Fruit fly (Drosophila melanogaster) whole organism, embryonic: Measurements from ENCODE around the gene Lamtor5.

Experiments
- CG1024 ChIP-seq: fragments of 200-800 bp; sonication (Bioruptor generic); IDR thresholded peaks from 2 replicates; pipeline ENCODE4 v1.3.6; 2022; ENCODE audit warnings: missing biosample characterization, missing genetic modification characterization
- CG10274 ChIP-seq: fragments of 200-800 bp; sonication (Bioruptor generic); optimal IDR thresholded peaks from 3 replicates; lab custom pipeline; 2017; ENCODE audit warnings: missing biosample characterization, mild to moderate bottlenecking, missing genetic modification characterization
- CG15011 ChIP-seq: fragments of 200-800 bp; sonication (Bioruptor generic); optimal IDR thresholded peaks from 3 replicates; lab custom pipeline; 2018; ENCODE audit warnings: missing biosample characterization, mild to moderate bottlenecking, missing genetic modification characterization
- CG15073 ChIP-seq: fragments of 200-800 bp; sonication (Bioruptor generic); optimal IDR thresholded peaks from 2 replicates; lab custom pipeline; 2016; ENCODE audit warnings: missing biosample characterization, missing genetic modification characterization
- CG15514 ChIP-seq: fragments of 200-800 bp; sonication (Bioruptor generic); optimal IDR thresholded peaks from 3 replicates; lab custom pipeline; 2017; ENCODE audit warnings: missing biosample characterization, missing genetic modification characterization, mild to moderate bottlenecking, moderate library complexity, missing genetic modification reagents
- CG17186 ChIP-seq: fragments of 200-800 bp; sonication (Bioruptor generic); optimal IDR thresholded peaks from 3 replicates; lab custom pipeline; 2017; ENCODE audit warnings: missing biosample characterization, missing genetic modification reagents, missing genetic modification characterization
- CG17361 ChIP-seq: fragments of 200-800 bp; sonication (Bioruptor generic); IDR thresholded peaks from 3 replicates; pipeline ENCODE4 v1.3.6; 2022; ENCODE audit warnings: missing biosample characterization, missing genetic modification characterization
- CG2116 ChIP-seq: fragments of 200-800 bp; sonication (Bioruptor generic); optimal IDR thresholded peaks from 3 replicates; lab custom pipeline; 2018; ENCODE audit warnings: missing biosample characterization, mild to moderate bottlenecking, missing genetic modification characterization
- CG2129 ChIP-seq: fragments of 200-800 bp; sonication (Bioruptor generic); IDR thresholded peaks from 2 replicates; pipeline ENCODE4 v1.3.6; 2022; ENCODE audit warnings: missing biosample characterization, missing genetic modification characterization; ENCODE audit not compliant: partially characterized antibody
- CG2199 ChIP-seq: fragments of 200-800 bp; sonication (Bioruptor generic); IDR thresholded peaks from 3 replicates; pipeline ENCODE4 v1.3.6; 2022; ENCODE audit warnings: missing biosample characterization, missing genetic modification characterization
- CG2202 ChIP-seq: fragments of 200-800 bp; sonication (Bioruptor generic); optimal IDR thresholded peaks from 2 replicates; lab custom pipeline; 2018; ENCODE audit warnings: missing biosample characterization, mild to moderate bottlenecking, missing genetic modification characterization
- CG33557 ChIP-seq: fragments of 200-800 bp; sonication (Bioruptor generic); optimal IDR thresholded peaks from 2 replicates; lab custom pipeline; 2019; ENCODE audit warnings: missing biosample characterization, mild to moderate bottlenecking, missing genetic modification characterization, moderate library complexity
- CG34224 ChIP-seq: fragments of 200-800 bp; sonication (Bioruptor generic); IDR thresholded peaks from 3 replicates; pipeline ENCODE4 v1.3.6; 2022; ENCODE audit warnings: missing biosample characterization, missing genetic modification characterization; ENCODE audit not compliant: partially characterized antibody
- CG3838 ChIP-seq: fragments of 200-800 bp; sonication (Bioruptor generic); optimal IDR thresholded peaks from 3 replicates; lab custom pipeline; 2016; ENCODE audit warnings: missing biosample characterization, missing genetic modification characterization
- CG4328 ChIP-seq: fragments of 200-800 bp; sonication (Bioruptor generic); optimal IDR thresholded peaks from 3 replicates; lab custom pipeline; 2017; ENCODE audit warnings: missing biosample characterization, missing genetic modification reagents, missing genetic modification characterization
- CG4707 ChIP-seq: fragments of 200-800 bp; sonication (Bioruptor generic); optimal IDR thresholded peaks from 2 replicates; lab custom pipeline; 2018; ENCODE audit warnings: missing biosample characterization, mild to moderate bottlenecking, missing genetic modification characterization, moderate library complexity
- CG6654 ChIP-seq: fragments of 200-800 bp; sonication (Bioruptor generic); optimal IDR thresholded peaks from 2 replicates; lab custom pipeline; 2017; ENCODE audit warnings: missing biosample characterization, mild to moderate bottlenecking, missing genetic modification characterization
- CG6689 ChIP-seq: fragments of 200-800 bp; sonication (Bioruptor generic); IDR thresholded peaks from 2 replicates; pipeline ENCODE4 v1.3.6; 2022; ENCODE audit warnings: missing biosample characterization, missing genetic modification characterization
- CG8089 ChIP-seq: fragments of 200-800 bp; sonication (Bioruptor generic); optimal IDR thresholded peaks from 3 replicates; lab custom pipeline; 2016; ENCODE audit warnings: missing biosample characterization, missing genetic modification characterization
- CG8765 ChIP-seq: fragments of 200-800 bp; sonication (Bioruptor generic); IDR thresholded peaks from 2 replicates; pipeline ENCODE4 v1.3.6; 2022; ENCODE audit warnings: missing biosample characterization, missing genetic modification characterization
- Dbx ChIP-seq: fragments of 200-800 bp; sonication (Bioruptor generic); IDR thresholded peaks from 3 replicates; pipeline ENCODE4 v1.3.6; 2022; ENCODE audit warnings: missing biosample characterization, missing genetic modification characterization
- Dfd ChIP-seq, 2 experiments: fragments of >200 bp; optimal IDR thresholded peaks; 2 replicates each; lab custom pipeline; 2017; ENCODE audit warnings: missing biosample characterization in 2 of 2, missing genetic modification characterization in 2 of 2
- Elba2 ChIP-seq: fragments of 200-800 bp; sonication (Bioruptor generic); optimal IDR thresholded peaks from 3 replicates; lab custom pipeline; 2016; ENCODE audit warnings: missing biosample characterization, missing genetic modification characterization
- GATAe ChIP-seq: fragments of 200-800 bp; sonication (Bioruptor generic); conservative IDR thresholded peaks from 2 replicates; pipeline ENCODE4 v1.3.6; 2022; ENCODE audit warnings: missing biosample characterization, missing genetic modification characterization
- HHEX ChIP-seq: fragments of 200-800 bp; sonication (Bioruptor generic); optimal IDR thresholded peaks from 3 replicates; lab custom pipeline; 2017; ENCODE audit warnings: missing biosample characterization, mild to moderate bottlenecking, missing genetic modification characterization, missing genetic modification reagents
- Hmr ChIP-seq: fragments of 200-800 bp; sonication (Bioruptor generic); optimal IDR thresholded peaks from 3 replicates; lab custom pipeline; 2017; ENCODE audit warnings: mild to moderate bottlenecking, missing biosample characterization, missing genetic modification reagents, missing genetic modification characterization
- Lhr ChIP-seq: fragments of 200-800 bp; sonication (Bioruptor generic); optimal IDR thresholded peaks from 3 replicates; lab custom pipeline; 2017; ENCODE audit warnings: mild to moderate bottlenecking, missing biosample characterization, missing genetic modification reagents, missing genetic modification characterization
- MBD-R2 ChIP-seq: fragments of 200-800 bp; sonication (Bioruptor generic); IDR thresholded peaks from 2 replicates; pipeline ENCODE4 v1.3.6; 2022; ENCODE audit warnings: missing biosample characterization, missing genetic modification characterization
- Med ChIP-seq: fragments of 200-800 bp; sonication (Bioruptor generic); peaks from one replicate; lab custom pipeline; 2016; ENCODE audit warnings: missing biosample characterization, missing genetic modification characterization, mild to moderate bottlenecking, inconsistent platforms, moderate library complexity
- Meics ChIP-seq: fragments of 200-800 bp; sonication (Bioruptor generic); optimal IDR thresholded peaks from 2 replicates; lab custom pipeline; 2017; ENCODE audit warnings: missing biosample characterization, mild to moderate bottlenecking, missing genetic modification characterization
- Myb ChIP-seq: fragments of 200-800 bp; sonication (Bioruptor generic); optimal IDR thresholded peaks from 2 replicates; lab custom pipeline; 2016; ENCODE audit warnings: missing biosample characterization, missing genetic modification characterization
- NK7.1 ChIP-seq: fragments of 200-800 bp; sonication (Bioruptor generic); optimal IDR thresholded peaks from 3 replicates; lab custom pipeline; 2016; ENCODE audit warnings: missing biosample characterization, missing genetic modification characterization
- Pdp1 ChIP-seq, 2 experiments: fragments of 200-800 bp; sonication (Bioruptor generic); optimal IDR thresholded peaks; 3 replicates each; lab custom pipeline; 2016; ENCODE audit warnings: missing biosample characterization in 2 of 2, missing genetic modification characterization in 2 of 2, mild to moderate bottlenecking in 1 of 2, moderate library complexity in 1 of 2
- Six4 ChIP-seq: fragments of 200-800 bp; sonication (Bioruptor generic); optimal IDR thresholded peaks from 2 replicates; lab custom pipeline; 2016; ENCODE audit warnings: missing biosample characterization, missing genetic modification characterization
- Trl ChIP-seq, 3 experiments: fragments of >200 bp in 2 of 3; fragments of 200-800 bp in 1 of 3; sonication (Bioruptor generic) in 1 of 3; optimal IDR thresholded peaks; 2 replicates in 1 of 3; 3 replicates in 2 of 3; lab custom pipeline; 2016 to 2017; ENCODE audit warnings: missing biosample characterization in 1 of 3, missing genetic modification characterization in 1 of 3
- Usf ChIP-seq: fragments of 200-800 bp; sonication (Bioruptor generic); optimal IDR thresholded peaks from 2 replicates; lab custom pipeline; 2017; ENCODE audit warnings: missing genotype, missing biosample characterization, missing genetic modification characterization
- az2 ChIP-seq: fragments of 200-800 bp; sonication (Bioruptor generic); optimal IDR thresholded peaks from 3 replicates; lab custom pipeline; 2016; ENCODE audit warnings: missing biosample characterization, missing genetic modification characterization
- btn ChIP-seq: fragments of 200-800 bp; sonication (Bioruptor generic); optimal IDR thresholded peaks from 2 replicates; lab custom pipeline; 2016; ENCODE audit warnings: missing biosample characterization, missing genetic modification characterization
- kay ChIP-seq: fragments of 200-800 bp; sonication (Bioruptor generic); optimal IDR thresholded peaks from 2 replicates; lab custom pipeline; 2016; ENCODE audit warnings: missing biosample characterization, missing genetic modification characterization
- lola ChIP-seq, 3 experiments: fragments of >200 bp in 2 of 3; fragments of 200-800 bp in 1 of 3; sonication (Bioruptor generic) in 1 of 3; optimal IDR thresholded peaks; 2 replicates each; lab custom pipeline; 2017 to 2019; ENCODE audit warnings: missing biosample characterization in 3 of 3, missing genetic modification characterization in 3 of 3, mild to moderate bottlenecking in 1 of 3, moderate library complexity in 1 of 3
- pan ChIP-seq, 4 experiments: fragments of >200 bp in 3 of 4; fragments of 200-800 bp in 1 of 4; sonication (Bioruptor generic) in 1 of 4; optimal IDR thresholded peaks in 3 of 4; IDR thresholded peaks in 1 of 4; 2 replicates each; pipeline versions ENCODE4 v1.3.6 to Lab custom; 2017 to 2022; ENCODE audit warnings: missing biosample characterization in 2 of 4, missing genetic modification characterization in 2 of 4, mixed read lengths in 1 of 4
- row ChIP-seq: fragments of 200-800 bp; sonication (Bioruptor generic); IDR thresholded peaks from 3 replicates; pipeline ENCODE4 v1.3.6; 2022; ENCODE audit warnings: missing biosample characterization, missing genetic modification characterization
- stc ChIP-seq: fragments of 200-800 bp; sonication (Bioruptor generic); IDR thresholded peaks from 2 replicates; pipeline ENCODE4 v1.3.6; 2022; ENCODE audit warnings: missing biosample characterization, missing genetic modification characterization
- sug ChIP-seq: fragments of 200-800 bp; optimal IDR thresholded peaks from 2 replicates; lab custom pipeline; 2019; ENCODE audit warnings: missing biosample characterization, mild to moderate bottlenecking, missing genetic modification characterization, moderate library complexity
- trh ChIP-seq: fragments of 200-800 bp; sonication (Bioruptor generic); optimal IDR thresholded peaks from 2 replicates; lab custom pipeline; 2016; ENCODE audit warnings: missing biosample characterization, missing genetic modification characterization
- wdn ChIP-seq: fragments of 200-800 bp; sonication (Bioruptor generic); IDR thresholded peaks from 2 replicates; pipeline ENCODE4 v1.3.6; 2022; ENCODE audit warnings: missing biosample characterization, missing genetic modification characterization
- wor ChIP-seq: fragments of 200-800 bp; sonication (Bioruptor generic); IDR thresholded peaks from 2 replicates; pipeline ENCODE4 v1.3.6; 2022; ENCODE audit warnings: missing biosample characterization, missing genetic modification characterization

Gene Lamtor5

DNA sequence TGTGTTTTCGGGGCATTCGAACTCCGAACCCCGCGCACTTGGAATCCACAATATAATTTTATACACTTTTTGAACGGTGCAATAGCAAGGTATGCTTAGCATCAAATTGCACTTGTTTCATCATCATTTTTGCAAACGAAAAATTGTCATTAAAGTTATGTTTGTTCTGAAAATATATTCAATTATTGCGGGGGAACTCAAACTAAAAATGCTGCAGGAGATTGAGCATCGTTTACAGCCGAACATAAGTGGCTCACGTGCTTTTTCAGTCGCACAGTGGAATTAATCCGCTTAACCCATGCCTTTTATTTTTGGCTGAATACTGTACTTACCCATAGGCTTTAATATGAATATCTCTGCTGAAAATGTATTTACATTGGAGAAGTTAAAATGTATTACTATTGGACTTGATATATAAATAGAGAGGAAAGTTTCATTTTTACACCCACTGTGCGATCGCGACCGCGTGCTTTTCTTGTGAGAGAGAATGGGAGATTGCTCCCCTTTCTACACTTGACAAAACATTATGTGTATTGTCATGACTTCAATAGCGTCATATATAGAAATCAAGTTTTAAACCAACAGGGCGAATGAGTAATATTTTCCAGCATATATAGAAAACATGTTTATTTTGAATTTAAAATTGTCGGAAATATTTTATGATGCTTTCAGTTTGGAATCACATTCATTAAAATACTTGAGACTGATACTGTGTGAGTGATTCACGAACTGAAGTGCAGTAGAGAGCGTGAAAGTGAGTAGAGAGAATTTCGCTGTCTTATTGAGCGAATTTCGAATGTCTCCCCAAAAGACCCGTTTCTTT lies 28.2 kb downstream of the Lamtor5 start (continued):
- TF ChIP-seq CG2129, result no peak
- peak; percentile 96 for TF ChIP-seq Dbx
- peak; percentile 92 for TF ChIP-seq wor (GFP tag; lab: Robert Waterston, UW)
- TF ChIP-seq row (GFP tag; lab: Robert Waterston, UW), result peak; percentile 98
- TF ChIP-seq MBD-R2 (GFP tag; lab: Robert Waterston, UW), result peak; percentile 95
- peak; percentile 94 for TF ChIP-seq CG15011 (GFP tag; lab: Kevin White, UChicago)
- peak; percentile 95 for TF ChIP-seq kay (GFP tag; lab: Kevin White, UChicago)
- TF ChIP-seq CG2199 (GFP tag; lab: Robert Waterston, UW), result peak; percentile 99
- peak; percentile 72 for TF ChIP-seq CG17186 (GFP tag; lab: Kevin White, UChicago)
- peak; percentile 96 for TF ChIP-seq wdn (GFP tag; lab: Robert Waterston, UW)
- TF ChIP-seq GATAe, result peak; percentile 81
- peak; percentile 94 for TF ChIP-seq sug
- peak; percentile 98 for TF ChIP-seq CG17361 (GFP tag; lab: Robert Waterston, UW)
- peak; percentile 76 for TF ChIP-seq CG33557 (GFP tag; lab: Kevin White, UChicago)
- TF ChIP-seq CG34224, result no peak
- peak; percentile 91 for TF ChIP-seq NK7.1 (GFP tag; lab: Kevin White, UChicago)
- TF ChIP-seq Meics (GFP tag; lab: Kevin White, UChicago), result peak; percentile 96
- TF ChIP-seq CG4328, result peak; percentile 92
- peak; percentile 99 for TF ChIP-seq CG4707
- TF ChIP-seq pan (optimal IDR thresholded peaks at IDR 0.05; lab: Kevin White, UChicago), result no peak
- TF ChIP-seq pan (GFP tag; optimal IDR thresholded peaks at IDR 0.05 in 1 of 2, IDR thresholded peaks at IDR 0.05 in 1 of 2), result peak in 1 of 2 experiments; percentile 98
- peak; percentile 68 to 84 for TF ChIP-seq Trl (optimal IDR thresholded peaks at IDR 0.05; lab: Kevin White, UChicago)
- TF ChIP-seq Trl (GFP tag; optimal IDR thresholded peaks at IDR 0.05; lab: Kevin White, UChicago), result peak; percentile 95
- TF ChIP-seq Med (GFP tag; lab: Kevin White, UChicago), result peak; percentile 99
- peak; percentile 94 for TF ChIP-seq az2 (GFP tag; lab: Kevin White, UChicago)
- TF ChIP-seq CG2116 (GFP tag; lab: Kevin White, UChicago), result peak; percentile 75
- TF ChIP-seq btn (GFP tag; lab: Kevin White, UChicago), result peak; percentile 75
- TF ChIP-seq trh (GFP tag; lab: Kevin White, UChicago), result peak; percentile 84
- TF ChIP-seq CG10274 (GFP tag; lab: Kevin White, UChicago), result peak; percentile 99
- peak; percentile 83 for TF ChIP-seq CG3838
- peak; percentile 92 to 93 for TF ChIP-seq Pdp1 (GFP tag; optimal IDR thresholded peaks at IDR 0.05; lab: Kevin White, UChicago)
- no peak for TF ChIP-seq Dfd (GFP tag; optimal IDR thresholded peaks at IDR 0.05; lab: Kevin White, UChicago)
- peak; percentile 96 for TF ChIP-seq CG6689 (GFP tag; lab: Robert Waterston, UW)
- TF ChIP-seq stc (GFP tag; lab: Robert Waterston, UW), result peak; percentile 97
- peak; percentile 85 for TF ChIP-seq Myb (GFP tag; lab: Kevin White, UChicago)
- TF ChIP-seq CG15073 (GFP tag; lab: Kevin White, UChicago), result peak; percentile 65
- TF ChIP-seq CG8089 (GFP tag; lab: Kevin White, UChicago), result peak; percentile 89
- TF ChIP-seq lola (GFP tag; optimal IDR thresholded peaks at IDR 0.05; lab: Kevin White, UChicago), result peak in 1 of 3 experiments; percentile 86
- TF ChIP-seq CG6654, result peak; percentile 83
- peak; percentile 91 for TF ChIP-seq Usf (GFP tag; lab: Kevin White, UChicago)
- TF ChIP-seq CG8765, result peak; percentile 87
- TF ChIP-seq Elba2 (GFP tag; lab: Kevin White, UChicago), result no peak
- TF ChIP-seq CG1024 (GFP tag; lab: Robert Waterston, UW), result peak; percentile 93
- TF ChIP-seq Six4 (GFP tag; lab: Kevin White, UChicago), result peak; percentile 88
- TF ChIP-seq Hmr (GFP tag; lab: Kevin White, UChicago), result peak; percentile 96
- TF ChIP-seq Lhr, result peak; percentile 82
- peak; percentile 94 for TF ChIP-seq HHEX
- TF ChIP-seq CG2202 (tag; lab: Kevin White, UChicago), result peak; percentile 73
- peak; percentile 92 for TF ChIP-seq CG15514 (GFP tag; lab: Kevin White, UChicago)
